Fruit fly (Drosophila melanogaster) whole organism, wandering third instar larva: Measurements from ENCODE around the gene CG9986.

Experiments
- Abd-B ChIP-seq: fragments of >200 bp; optimal IDR thresholded peaks from 2 replicates; lab custom pipeline; 2017; ENCODE audit warnings: missing biosample characterization, missing genetic modification characterization
- CrebA ChIP-seq: fragments of 200-800 bp; sonication (Bioruptor generic); optimal IDR thresholded peaks from 2 replicates; lab custom pipeline; 2016; ENCODE audit warnings: missing biosample characterization, mild to moderate bottlenecking, missing genetic modification characterization, borderline replicate concordance
- Dif ChIP-seq: fragments of 200-275, 200-300 bp; sonication (Bioruptor generic); optimal IDR thresholded peaks from 2 replicates; lab custom pipeline; 2018; ENCODE audit warnings: missing biosample characterization, missing genetic modification characterization; ENCODE audit not compliant: partially characterized antibody
- GATAd ChIP-seq: sonication (Bioruptor generic); optimal IDR thresholded peaks from 2 replicates; lab custom pipeline; 2016; ENCODE audit warnings: missing biosample characterization, missing genetic modification characterization
- HLH106 ChIP-seq: fragments of 200-800 bp; optimal IDR thresholded peaks from 3 replicates; lab custom pipeline; 2019; ENCODE audit warnings: missing biosample characterization, mild to moderate bottlenecking, missing genetic modification characterization, moderate library complexity
- Hnf4 ChIP-seq: fragments of 200-800 bp; sonication (Bioruptor generic); optimal IDR thresholded peaks from 2 replicates; lab custom pipeline; 2016; ENCODE audit warnings: missing biosample characterization, mild to moderate bottlenecking, missing genetic modification characterization
- Hr78 ChIP-seq: fragments of >200 bp; optimal IDR thresholded peaks from 2 replicates; lab custom pipeline; 2017; ENCODE audit warnings: missing biosample characterization, missing genetic modification characterization
- Hr83 ChIP-seq: fragments of 200-300 bp; sonication (Bioruptor generic); optimal IDR thresholded peaks from 2 replicates; lab custom pipeline; 2016; ENCODE audit warnings: missing biosample characterization, mild to moderate bottlenecking, missing genetic modification characterization, moderate library complexity; ENCODE audit not compliant: poor library complexity, severe bottlenecking
- Jra ChIP-seq: sonication (Bioruptor generic); optimal IDR thresholded peaks from 2 replicates; lab custom pipeline; 2016; ENCODE audit warnings: missing biosample characterization, missing genetic modification characterization
- Mio ChIP-seq: sonication (Bioruptor generic); optimal IDR thresholded peaks from 2 replicates; lab custom pipeline; 2016; ENCODE audit warnings: missing biosample characterization, missing genetic modification characterization
- Myc ChIP-seq: fragments of >200 bp; optimal IDR thresholded peaks from 2 replicates; lab custom pipeline; 2017
- N ChIP-seq: fragments of >200 bp; optimal IDR thresholded peaks from 2 replicates; lab custom pipeline; 2018; ENCODE audit warnings: missing biosample characterization, missing external identifiers, missing genetic modification characterization
- OdsH ChIP-seq: fragments of 200-800 bp; sonication (Bioruptor generic); optimal IDR thresholded peaks from 2 replicates; lab custom pipeline; 2016; ENCODE audit warnings: missing biosample characterization, mild to moderate bottlenecking, missing genetic modification characterization
- Rel ChIP-seq, 2 experiments: fragments of 200-800 bp; sonication (Bioruptor generic) in 1 of 2; optimal IDR thresholded peaks; 2 replicates in 1 of 2; 3 replicates in 1 of 2; lab custom pipeline; 2016 to 2019; ENCODE audit warnings: mild to moderate bottlenecking in 2 of 2, missing biosample characterization in 2 of 2, missing genetic modification characterization in 2 of 2, moderate library complexity in 1 of 2
- Sp1 ChIP-seq: fragments of 200-800 bp; sonication (Bioruptor generic); optimal IDR thresholded peaks from 3 replicates; lab custom pipeline; 2019; ENCODE audit warnings: missing biosample characterization, mild to moderate bottlenecking, missing genetic modification characterization, moderate library complexity
- Vsx2 ChIP-seq: fragments of 200-300, 225-300 bp; sonication (Bioruptor generic); optimal IDR thresholded peaks from 2 replicates; lab custom pipeline; 2018; ENCODE audit warnings: missing biosample characterization, missing genetic modification characterization; ENCODE audit not compliant: partially characterized antibody
- dl ChIP-seq, 2 experiments: fragments of 175-275, 200-275 bp in 1 of 2; fragments of 200-275 bp in 1 of 2; sonication (Bioruptor generic); optimal IDR thresholded peaks; lab custom pipeline; 2018; ENCODE audit warnings: mild to moderate bottlenecking in 2 of 2, missing biosample characterization in 2 of 2, missing genetic modification characterization in 2 of 2, moderate library complexity in 2 of 2; ENCODE audit not compliant: partially characterized antibody in 2 of 2, insufficient read depth in 1 of 2
- dsf ChIP-seq: sonication (Bioruptor generic); optimal IDR thresholded peaks from 2 replicates; lab custom pipeline; 2016; ENCODE audit warnings: missing biosample characterization, missing genetic modification characterization, borderline replicate concordance
- ey ChIP-seq: fragments of 200-800 bp; sonication (Bioruptor generic); optimal IDR thresholded peaks from 2 replicates; lab custom pipeline; 2016; ENCODE audit warnings: missing biosample characterization, missing genetic modification characterization
- foxo ChIP-seq, 2 experiments: fragments of 200-800 bp; sonication (Bioruptor generic); optimal IDR thresholded peaks; 2 replicates in 1 of 2; 3 replicates in 1 of 2; lab custom pipeline; 2016 to 2017; ENCODE audit warnings: missing biosample characterization in 2 of 2, missing genetic modification characterization in 2 of 2
- fru ChIP-seq: fragments of 200-800 bp; sonication (Bioruptor generic); optimal IDR thresholded peaks from 3 replicates; lab custom pipeline; 2016; ENCODE audit warnings: missing biosample characterization, mild to moderate bottlenecking, missing genetic modification characterization
- jim ChIP-seq: fragments of 175-275, 200-325 bp; sonication (Bioruptor generic); optimal IDR thresholded peaks from 2 replicates; lab custom pipeline; 2016; ENCODE audit warnings: missing biosample characterization, mild to moderate bottlenecking, missing genetic modification characterization
- lola ChIP-seq: fragments of >200 bp; optimal IDR thresholded peaks from 2 replicates; lab custom pipeline; 2017; ENCODE audit warnings: missing biosample characterization, missing genetic modification characterization
- pan ChIP-seq: fragments of >200 bp; optimal IDR thresholded peaks from 2 replicates; lab custom pipeline; 2017
- psq ChIP-seq: fragments of 200-800 bp; sonication (Bioruptor generic); optimal IDR thresholded peaks from 3 replicates; lab custom pipeline; 2017; ENCODE audit warnings: missing biosample characterization, mild to moderate bottlenecking, missing genetic modification characterization, moderate library complexity
- rgr ChIP-seq: fragments of 200-800 bp; sonication (Bioruptor generic); optimal IDR thresholded peaks from 3 replicates; lab custom pipeline; 2016; ENCODE audit warnings: missing biosample characterization, mild to moderate bottlenecking, missing genetic modification characterization
- sage ChIP-seq: fragments of 200-800 bp; sonication (Bioruptor generic); optimal IDR thresholded peaks from 2 replicates; lab custom pipeline; 2016; ENCODE audit warnings: missing biosample characterization, mild to moderate bottlenecking, missing genetic modification characterization
- sv ChIP-seq: fragments of 200-800 bp; sonication (Bioruptor generic); optimal IDR thresholded peaks from 3 replicates; lab custom pipeline; 2016; ENCODE audit warnings: missing biosample characterization, missing genetic modification characterization
- tai ChIP-seq: sonication (Bioruptor generic); optimal IDR thresholded peaks from 2 replicates; lab custom pipeline; 2016; ENCODE audit warnings: missing biosample characterization, missing genetic modification characterization
- usp ChIP-seq: fragments of >200 bp; optimal IDR thresholded peaks from 2 replicates; lab custom pipeline; 2017; ENCODE audit warnings: missing biosample characterization, missing genetic modification characterization
- woc ChIP-seq: sonication (Bioruptor generic); optimal IDR thresholded peaks from 2 replicates; lab custom pipeline; 2016; ENCODE audit warnings: missing biosample characterization, mild to moderate bottlenecking, missing genetic modification characterization

The CG9986 gene

DNA sequence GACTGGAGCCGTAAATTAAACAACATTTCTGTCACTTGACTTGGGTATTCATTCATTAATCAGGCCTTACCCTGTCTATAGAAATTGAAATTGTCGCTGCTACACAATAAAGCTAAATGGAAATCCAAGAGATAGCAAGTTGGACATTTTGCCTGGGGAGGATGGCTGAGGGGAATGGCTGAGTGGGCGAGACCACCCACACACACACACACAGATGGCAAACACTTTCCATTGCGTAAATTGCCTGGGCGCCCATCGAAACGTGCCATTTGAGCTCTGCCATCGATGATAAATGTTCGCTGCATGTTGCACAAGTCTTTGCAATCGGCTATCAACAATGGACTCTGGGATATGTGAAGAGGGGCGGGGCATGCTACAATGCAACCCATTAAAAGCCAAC, 21.4 kb downstream of the CG9986 start:
- TF ChIP-seq CrebA (GFP tag; lab: Kevin White, UChicago): no peak
- no peak for TF ChIP-seq Sp1
- TF ChIP-seq N: no peak
- TF ChIP-seq GATAd: no peak
- TF ChIP-seq Abd-B (GFP tag; lab: Kevin White, UChicago): no peak
- no peak for TF ChIP-seq sv (GFP tag; lab: Kevin White, UChicago)
- TF ChIP-seq sage (GFP tag; lab: Kevin White, UChicago): no peak

DNA sequence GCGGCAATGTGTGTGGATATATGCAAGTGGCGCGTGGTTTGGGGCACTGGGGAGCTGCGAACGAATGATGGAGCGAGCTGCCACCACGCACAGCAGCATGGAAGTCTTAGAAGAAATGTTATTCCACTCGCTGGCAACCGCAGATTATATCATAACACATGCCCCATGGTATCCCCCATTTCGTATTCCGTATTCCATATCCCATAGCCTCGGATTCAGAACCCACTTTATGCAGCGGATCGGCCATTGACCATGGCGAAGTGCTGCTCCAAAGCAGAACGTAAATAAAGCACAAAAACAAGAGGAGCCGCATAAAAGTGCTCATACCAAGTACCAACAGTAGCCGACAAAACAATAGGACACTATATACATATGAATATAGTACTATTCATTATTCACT, 22.8 kb downstream of the CG9986 start:
- TF ChIP-seq N: no peak
- TF ChIP-seq Jra (GFP tag; lab: Kevin White, UChicago): no peak
- no peak for TF ChIP-seq foxo (GFP tag; optimal IDR thresholded peaks at IDR 0.05; lab: Kevin White, UChicago)
- TF ChIP-seq Hr78 (GFP tag; lab: Kevin White, UChicago): no peak
- no peak for TF ChIP-seq lola (GFP tag; lab: Kevin White, UChicago)
- no peak for TF ChIP-seq Vsx2 (GFP tag; lab: Kevin White, UChicago)
- TF ChIP-seq pan (lab: Kevin White, UChicago): no peak
- no peak for TF ChIP-seq usp (GFP tag; lab: Kevin White, UChicago)
- no peak for TF ChIP-seq Myc (lab: Kevin White, UChicago)
- TF ChIP-seq Hr83 (GFP tag; lab: Kevin White, UChicago): no peak
- TF ChIP-seq CrebA (GFP tag; lab: Kevin White, UChicago): no peak
- TF ChIP-seq sage (GFP tag; lab: Kevin White, UChicago): no peak
- TF ChIP-seq OdsH: no peak
- TF ChIP-seq Dif: no peak
- TF ChIP-seq sv (GFP tag; lab: Kevin White, UChicago): no peak
- no peak for TF ChIP-seq tai (GFP tag; lab: Kevin White, UChicago)
- no peak for TF ChIP-seq GATAd
- TF ChIP-seq dsf (GFP tag; lab: Kevin White, UChicago): no peak
- TF ChIP-seq Mio (GFP tag; lab: Kevin White, UChicago): no peak

DNA sequence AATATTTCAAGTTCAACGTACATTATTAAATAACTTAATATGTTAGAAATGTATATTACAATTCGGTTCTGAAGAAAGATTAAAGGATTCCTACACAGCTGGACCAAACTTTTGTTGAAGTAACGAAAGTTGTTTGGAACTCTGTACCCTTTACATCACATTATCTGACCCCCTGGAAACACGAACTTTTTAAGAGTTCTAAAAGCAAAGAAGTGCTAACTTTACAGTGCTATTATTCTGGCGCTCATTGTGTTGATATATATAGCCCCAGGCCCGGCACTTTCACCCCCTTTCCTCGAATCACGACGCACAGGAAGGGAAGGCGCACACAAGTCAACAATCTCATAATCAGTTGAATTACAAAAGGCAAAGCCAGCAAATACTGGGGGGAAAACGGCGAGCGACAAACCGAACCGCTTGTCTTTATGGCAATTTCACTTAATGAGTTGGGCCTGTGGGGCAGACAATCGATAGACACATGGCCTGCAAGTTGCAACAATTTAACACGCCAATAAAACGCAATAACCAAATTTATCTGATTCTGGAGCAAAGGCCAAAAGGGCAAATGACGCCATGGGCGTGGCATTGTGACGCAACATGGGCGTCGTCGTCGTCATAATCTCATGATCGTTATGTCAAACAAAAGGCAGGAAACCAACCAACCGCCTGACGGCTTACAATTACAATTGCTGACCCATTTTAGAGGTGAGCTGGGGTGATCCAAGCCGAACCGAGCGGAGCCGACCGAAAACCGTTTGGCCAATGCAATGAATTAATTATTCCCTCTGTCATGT, 23.5 kb downstream of the CG9986 start:
- TF ChIP-seq jim (GFP tag; lab: Kevin White, UChicago) (no peak), psq (GFP tag; lab: Kevin White, UChicago) (peak; percentile 59), Rel (GFP tag; optimal IDR thresholded peaks at IDR 0.05; lab: Kevin White, UChicago) (no peak), Rel (tag; optimal IDR thresholded peaks at IDR 0.05; lab: Kevin White, UChicago) (peak; percentile 60), Sp1 (peak; percentile 19), sv (GFP tag; lab: Kevin White, UChicago) (no peak), fru (GFP tag; lab: Kevin White, UChicago) (no peak), HLH106 (tag; lab: Kevin White, UChicago) (peak; percentile 12)

- TF ChIP-seq lola (GFP tag; lab: Kevin White, UChicago): no peak
- TF ChIP-seq Hr83 (GFP tag; lab: Kevin White, UChicago): no peak
- no peak for TF ChIP-seq woc (GFP tag; lab: Kevin White, UChicago)
- TF ChIP-seq rgr: no peak
- no peak for TF ChIP-seq dl (GFP tag; optimal IDR thresholded peaks at IDR 0.05; lab: Kevin White, UChicago; ENCODE audit: insufficient read depth in 1 of 2, partially characterized antibody in 2 of 2)
- TF ChIP-seq ey (GFP tag; lab: Kevin White, UChicago): no peak
- no peak for TF ChIP-seq sv (GFP tag; lab: Kevin White, UChicago)
- no peak for TF ChIP-seq Hnf4 (GFP tag; lab: Kevin White, UChicago)
These were observed 24.2 kb downstream of the CG9986 start for dm6 chr3R:28630092-28630491.

dm6 chr3R:28630861-28631260, 25.0 kb downstream of the CG9986 start:
- TF ChIP-seq dsf (GFP tag; lab: Kevin White, UChicago): no peak
